Fruit fly (Drosophila melanogaster) whole organism, prepupa: ENCODE measurements around the gene CG10481.

Source experiments
- Blimp-1 ChIP-seq: fragments of 200-800 bp; sonication (Bioruptor generic); optimal IDR thresholded peaks from 3 replicates; lab custom pipeline; 2017; ENCODE audit warnings: missing biosample characterization, missing genetic modification characterization, mild to moderate bottlenecking, moderate library complexity, missing genetic modification reagents
- CG10631 ChIP-seq: fragments of 200-800 bp; sonication (Bioruptor generic); optimal IDR thresholded peaks from 2 replicates; lab custom pipeline; 2016; ENCODE audit warnings: missing biosample characterization, missing genetic modification characterization
- CG10669 ChIP-seq: fragments of 200-800 bp; sonication (Bioruptor generic); optimal IDR thresholded peaks from 3 replicates; lab custom pipeline; 2018; ENCODE audit warnings: missing biosample characterization, mild to moderate bottlenecking, missing genetic modification characterization, moderate library complexity
- CG11762 ChIP-seq: fragments of 200-800 bp; sonication (Bioruptor generic); optimal IDR thresholded peaks from 3 replicates; lab custom pipeline; 2016; ENCODE audit warnings: missing biosample characterization, missing genetic modification characterization; ENCODE audit not compliant: insufficient read depth
- CG1621 ChIP-seq: fragments of 200-800 bp; sonication (Bioruptor generic); optimal IDR thresholded peaks from 3 replicates; lab custom pipeline; 2018; ENCODE audit warnings: missing biosample characterization, mild to moderate bottlenecking, missing genetic modification characterization
- CG3032 ChIP-seq: fragments of 200-800 bp; optimal IDR thresholded peaks from 2 replicates; lab custom pipeline; 2019; ENCODE audit warnings: missing biosample characterization, mild to moderate bottlenecking, missing genetic modification characterization, moderate library complexity
- CG31627 ChIP-seq: fragments of 200-800 bp; sonication (Bioruptor generic); optimal IDR thresholded peaks from 3 replicates; lab custom pipeline; 2016; ENCODE audit warnings: missing biosample characterization, missing genetic modification characterization
- CG32006 ChIP-seq: fragments of 200-800 bp; sonication (Bioruptor generic); optimal IDR thresholded peaks from 3 replicates; lab custom pipeline; 2017; ENCODE audit warnings: missing biosample characterization, mild to moderate bottlenecking, missing genetic modification characterization
- CG3919 ChIP-seq: fragments of 200-800 bp; sonication (Bioruptor generic); optimal IDR thresholded peaks from 3 replicates; lab custom pipeline; 2016; ENCODE audit warnings: missing biosample characterization, missing genetic modification characterization
- CG6163 ChIP-seq: fragments of 200-800 bp; sonication (Bioruptor generic); IDR thresholded peaks from 3 replicates; pipeline ENCODE4 v1.3.6; 2022; ENCODE audit warnings: missing biosample characterization, missing genetic modification characterization
- CG6792 ChIP-seq: fragments of 200-800 bp; sonication (Bioruptor generic); optimal IDR thresholded peaks from 3 replicates; lab custom pipeline; 2016; ENCODE audit warnings: missing biosample characterization, missing genetic modification characterization
- CG6808 ChIP-seq: fragments of 200-800 bp; sonication (Bioruptor generic); optimal IDR thresholded peaks from 3 replicates; lab custom pipeline; 2017; ENCODE audit warnings: missing biosample characterization, missing genetic modification characterization, mild to moderate bottlenecking, moderate library complexity, missing genetic modification reagents
- CG6854 ChIP-seq: fragments of 200-800 bp; sonication (Bioruptor generic); optimal IDR thresholded peaks from 2 replicates; lab custom pipeline; 2017; ENCODE audit warnings: missing biosample characterization, mild to moderate bottlenecking, missing genetic modification characterization
- CG7368 ChIP-seq: fragments of 200-800 bp; sonication (Bioruptor generic); optimal IDR thresholded peaks from 3 replicates; lab custom pipeline; 2016; ENCODE audit warnings: missing biosample characterization, missing genetic modification characterization
- CG8119 ChIP-seq: fragments of 200-800 bp; sonication (Bioruptor generic); IDR thresholded peaks from 3 replicates; pipeline ENCODE4 v1.3.6; 2022; ENCODE audit warnings: missing biosample characterization, missing genetic modification characterization
- CG8319 ChIP-seq: fragments of 200-800 bp; sonication (Bioruptor generic); optimal IDR thresholded peaks from 3 replicates; lab custom pipeline; 2016; ENCODE audit warnings: missing biosample characterization, missing genetic modification characterization
- CG8632 ChIP-seq: fragments of 200-800 bp; sonication (Bioruptor generic); optimal IDR thresholded peaks from 3 replicates; lab custom pipeline; 2016; ENCODE audit warnings: missing biosample characterization, missing genetic modification characterization
- CG9139 ChIP-seq: fragments of 200-800 bp; sonication (Bioruptor generic); optimal IDR thresholded peaks from 3 replicates; lab custom pipeline; 2017; ENCODE audit warnings: missing biosample characterization, mild to moderate bottlenecking, missing genetic modification characterization
- Eip75B ChIP-seq: fragments of 200-800 bp; sonication (Bioruptor generic); optimal IDR thresholded peaks from 3 replicates; lab custom pipeline; 2016; ENCODE audit warnings: missing biosample characterization, missing genetic modification characterization
- Eip78C ChIP-seq: fragments of 200-800 bp; sonication (Bioruptor generic); peaks from one replicate; lab custom pipeline; 2016; ENCODE audit warnings: missing biosample characterization, missing genetic modification characterization
- Ets21C ChIP-seq: fragments of 200-800 bp; sonication (Bioruptor generic); optimal IDR thresholded peaks from 3 replicates; lab custom pipeline; 2016; ENCODE audit warnings: missing biosample characterization, missing genetic modification characterization
- Ets96B ChIP-seq: fragments of 200-800 bp; optimal IDR thresholded peaks from 2 replicates; lab custom pipeline; 2019; ENCODE audit warnings: missing biosample characterization, mild to moderate bottlenecking, missing genetic modification characterization, moderate library complexity
- Gug ChIP-seq: fragments of 200-800 bp; sonication (Bioruptor generic); IDR thresholded peaks from 2 replicates; pipeline ENCODE4 v1.3.6; 2022; ENCODE audit warnings: missing biosample characterization, missing genetic modification characterization
- Hr38 ChIP-seq: sonication (Bioruptor generic); optimal IDR thresholded peaks from 2 replicates; lab custom pipeline; 2016; ENCODE audit warnings: missing biosample characterization, missing genetic modification characterization
- Hr39 ChIP-seq: fragments of 200-800 bp; sonication (Bioruptor generic); optimal IDR thresholded peaks from 2 replicates; lab custom pipeline; 2016; ENCODE audit warnings: missing biosample characterization, missing genetic modification characterization
- Lpt ChIP-seq: fragments of 200-800 bp; sonication (Bioruptor generic); optimal IDR thresholded peaks from 3 replicates; lab custom pipeline; 2016; ENCODE audit warnings: missing biosample characterization, missing genetic modification characterization
- Met ChIP-seq: fragments of 200-800 bp; sonication (Bioruptor generic); optimal IDR thresholded peaks from 3 replicates; lab custom pipeline; 2016; ENCODE audit warnings: missing biosample characterization, missing genetic modification characterization
- Smox ChIP-seq: fragments of 200-800 bp; sonication (Bioruptor generic); optimal IDR thresholded peaks from 3 replicates; lab custom pipeline; 2016; ENCODE audit warnings: missing biosample characterization, missing genetic modification characterization
- Sox102F ChIP-seq: fragments of 200-800 bp; sonication (Bioruptor generic); optimal IDR thresholded peaks from 2 replicates; lab custom pipeline; 2016; ENCODE audit warnings: missing biosample characterization, mild to moderate bottlenecking, missing genetic modification characterization
- Sox14 ChIP-seq: fragments of 200-800 bp; sonication (Bioruptor generic); optimal IDR thresholded peaks from 3 replicates; lab custom pipeline; 2016; ENCODE audit warnings: missing biosample characterization, missing genetic modification characterization
- Sox15 ChIP-seq: fragments of 200-800 bp; sonication (Bioruptor generic); optimal IDR thresholded peaks from 3 replicates; lab custom pipeline; 2016; ENCODE audit warnings: missing biosample characterization, missing genetic modification characterization
- acj6 ChIP-seq: fragments of 200-800 bp; sonication (Bioruptor generic); optimal IDR thresholded peaks from 3 replicates; lab custom pipeline; 2016; ENCODE audit warnings: missing biosample characterization, missing genetic modification characterization
- dsx ChIP-seq: fragments of 200-800 bp; optimal IDR thresholded peaks from 3 replicates; lab custom pipeline; 2019; ENCODE audit warnings: missing biosample characterization, mild to moderate bottlenecking, missing genetic modification characterization, moderate library complexity; ENCODE audit not compliant: poor library complexity, severe bottlenecking
- eg ChIP-seq: fragments of 200-800 bp; sonication (Bioruptor generic); IDR thresholded peaks from 3 replicates; pipeline ENCODE4 v1.3.6; 2022; ENCODE audit warnings: missing biosample characterization, missing genetic modification characterization
- esn ChIP-seq: fragments of 200-800 bp; sonication (Bioruptor generic); optimal IDR thresholded peaks from 2 replicates; lab custom pipeline; 2016; ENCODE audit warnings: missing biosample characterization, mild to moderate bottlenecking, missing genetic modification characterization, moderate library complexity
- fd85E ChIP-seq: fragments of 200-800 bp; sonication (Bioruptor generic); optimal IDR thresholded peaks from 3 replicates; lab custom pipeline; 2016; ENCODE audit warnings: missing biosample characterization, missing genetic modification characterization
- fkh ChIP-seq: fragments of 200-800 bp; sonication (Bioruptor generic); optimal IDR thresholded peaks from 3 replicates; lab custom pipeline; 2017; ENCODE audit warnings: missing biosample characterization, mild to moderate bottlenecking, missing genetic modification characterization, moderate library complexity
- lz ChIP-seq: fragments of 200-800 bp; sonication (Bioruptor generic); optimal IDR thresholded peaks from 3 replicates; lab custom pipeline; 2016; ENCODE audit warnings: missing biosample characterization, missing genetic modification characterization
- net ChIP-seq: fragments of 200-800 bp; sonication (Bioruptor generic); optimal IDR thresholded peaks from 3 replicates; lab custom pipeline; 2016; ENCODE audit warnings: missing biosample characterization, missing genetic modification characterization
- pdm3 ChIP-seq: fragments of 200-800 bp; sonication (Bioruptor generic); optimal IDR thresholded peaks from 3 replicates; lab custom pipeline; 2016; ENCODE audit warnings: missing biosample characterization, missing genetic modification characterization
- salr ChIP-seq, 2 experiments: fragments of 200-800 bp; sonication (Bioruptor generic); optimal IDR thresholded peaks; 3 replicates each; lab custom pipeline; 2016 to 2018; ENCODE audit warnings: missing biosample characterization in 2 of 2, missing genetic modification characterization in 2 of 2, mild to moderate bottlenecking in 1 of 2
- spab ChIP-seq: fragments of 200-800 bp; sonication (Bioruptor generic); optimal IDR thresholded peaks from 2 replicates; lab custom pipeline; 2017; ENCODE audit warnings: missing biosample characterization, mild to moderate bottlenecking, missing genetic modification characterization, missing genetic modification reagents
- svp ChIP-seq: fragments of 200-800 bp; sonication (Bioruptor generic); peaks from one replicate; lab custom pipeline; 2016; ENCODE audit warnings: missing biosample characterization, missing genetic modification characterization
- topi ChIP-seq: fragments of 200-800 bp; sonication (Bioruptor generic); optimal IDR thresholded peaks from 3 replicates; lab custom pipeline; 2016; ENCODE audit warnings: missing biosample characterization, missing genetic modification characterization
- vri ChIP-seq: fragments of 200-800 bp; sonication (Bioruptor generic); optimal IDR thresholded peaks from 3 replicates; lab custom pipeline; 2016; ENCODE audit warnings: missing biosample characterization, mild to moderate bottlenecking, missing genetic modification characterization

The CG10481 gene

DNA sequence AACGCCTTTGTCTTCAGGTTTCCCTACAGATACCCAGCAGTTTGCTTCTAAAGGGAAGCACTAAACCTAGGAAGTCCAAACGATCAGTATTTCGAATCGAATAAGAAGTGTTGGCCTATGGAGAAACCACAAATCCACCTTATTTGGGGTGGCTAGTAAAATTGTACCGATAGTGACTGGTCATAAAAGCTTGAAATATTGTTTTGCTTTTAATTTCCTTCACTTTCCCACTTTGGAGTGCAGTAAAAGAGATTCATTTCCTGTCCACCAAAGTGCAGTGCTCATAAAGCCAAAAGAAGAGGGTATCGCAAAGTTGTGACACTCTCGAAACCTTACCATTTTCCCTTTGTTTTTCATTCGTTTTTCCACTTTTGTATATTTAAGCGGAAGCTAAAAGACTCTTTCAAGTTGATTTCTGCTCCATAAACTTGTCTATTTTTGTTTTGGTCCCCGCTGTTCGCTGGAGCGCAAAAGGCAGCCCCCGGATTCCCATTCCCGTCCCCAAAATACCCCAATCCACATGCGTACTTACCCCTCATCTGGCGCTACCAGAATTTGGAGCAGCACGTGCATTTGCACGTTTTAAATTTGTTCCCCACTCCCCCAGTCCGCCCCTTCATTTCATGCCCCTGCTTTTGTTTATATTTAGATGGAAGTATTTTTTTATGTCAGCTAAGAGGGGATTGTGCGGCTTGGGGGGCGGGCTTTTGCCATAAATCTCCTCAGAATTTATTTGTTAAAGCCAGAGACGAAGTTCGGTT is 6.4 kb upstream of the CG10481 start:
- no peak for TF ChIP-seq CG31627 (GFP tag; lab: Kevin White, UChicago)

DNA sequence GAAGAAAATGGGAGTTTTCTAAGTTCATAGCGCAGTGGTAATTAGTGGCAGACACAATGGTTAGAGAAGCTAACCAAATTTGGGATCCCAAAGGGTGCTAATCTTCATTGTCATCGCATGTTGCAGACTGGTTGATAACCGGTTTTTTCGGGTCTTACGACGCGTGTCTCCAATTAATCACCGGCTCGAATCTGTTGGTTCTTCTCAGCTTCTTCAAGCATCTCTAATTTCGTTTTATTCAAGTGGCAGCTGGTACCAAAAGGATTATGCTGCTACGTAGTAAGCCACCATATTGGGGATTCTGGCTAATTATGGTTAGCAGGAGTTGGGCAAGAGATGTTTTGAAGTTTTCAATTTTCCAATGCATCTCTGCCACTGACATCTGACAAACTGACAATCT is 4.7 kb upstream of the CG10481 start:
- no peak for TF ChIP-seq Hr38
- TF ChIP-seq pdm3, result no peak
- no peak for TF ChIP-seq Met (GFP tag; lab: Kevin White, UChicago)
- no peak for TF ChIP-seq esn
- no peak for TF ChIP-seq Eip78C (GFP tag; lab: Kevin White, UChicago)
- no peak for TF ChIP-seq dsx
- TF ChIP-seq vri (GFP tag; lab: Kevin White, UChicago), result no peak
- no peak for TF ChIP-seq Eip75B (GFP tag; lab: Kevin White, UChicago)
- no peak for TF ChIP-seq CG6792
- TF ChIP-seq svp (GFP tag; lab: Kevin White, UChicago), result no peak
- no peak for TF ChIP-seq CG32006 (GFP tag; lab: Kevin White, UChicago)
- TF ChIP-seq fkh (GFP tag; lab: Kevin White, UChicago), result no peak
- no peak for TF ChIP-seq topi (GFP tag; lab: Kevin White, UChicago)

DNA sequence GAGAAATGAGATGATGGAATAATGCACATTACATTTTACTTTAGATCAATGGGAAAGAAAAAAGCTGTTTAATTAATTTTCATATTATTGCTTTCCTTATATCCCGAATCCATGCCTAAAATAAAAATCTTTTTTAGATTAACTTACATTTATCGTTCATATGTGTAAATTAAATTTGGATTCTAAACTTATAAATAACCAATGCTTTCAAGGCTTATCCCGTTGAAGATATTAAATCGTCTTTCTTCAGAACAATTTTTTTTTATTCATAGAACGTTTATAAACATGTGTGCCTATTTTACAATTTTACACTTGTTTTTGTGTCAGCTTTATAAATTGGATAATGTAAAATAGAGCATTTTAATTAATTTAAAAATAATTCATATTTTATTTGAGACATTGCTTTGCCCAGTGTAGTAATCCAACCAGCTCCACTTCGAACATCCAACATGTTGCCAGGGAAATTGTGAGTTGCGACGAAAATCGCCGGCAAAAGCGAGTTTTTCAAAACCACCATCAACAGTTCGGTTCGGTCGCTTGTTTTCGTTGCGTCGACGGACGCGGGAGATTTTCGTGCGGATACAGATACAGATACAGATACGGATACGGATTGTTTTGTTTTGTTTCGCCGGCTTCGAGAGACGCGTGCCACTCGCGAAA is 3.3 kb upstream of the CG10481 start:
- TF ChIP-seq Gug (GFP tag; lab: Robert Waterston, UW), result peak; percentile 59; the same call in 1 of the 2 replicates
- TF ChIP-seq topi (GFP tag; lab: Kevin White, UChicago), result peak; percentile 74
- peak; percentile 4 for TF ChIP-seq Sox102F (GFP tag; lab: Kevin White, UChicago)
- TF ChIP-seq Hr39 (GFP tag; lab: Kevin White, UChicago), result peak; percentile 40
- peak; percentile 80 for TF ChIP-seq CG11762 (GFP tag; lab: Kevin White, UChicago)
- TF ChIP-seq CG6808 (GFP tag; lab: Kevin White, UChicago), result peak; percentile 86
- peak; percentile 87 for TF ChIP-seq CG8119
- peak; percentile 86 for TF ChIP-seq CG3032 (tag; lab: Kevin White, UChicago)
- peak; percentile 88 for TF ChIP-seq acj6
- peak; percentile 95 for TF ChIP-seq CG32006 (GFP tag; lab: Kevin White, UChicago)
- peak; percentile 90 for TF ChIP-seq CG10631 (GFP tag; lab: Kevin White, UChicago)
- TF ChIP-seq salr (GFP tag; optimal IDR thresholded peaks at IDR 0.05; lab: Kevin White, UChicago), result peak; percentile 24 to 96
- TF ChIP-seq CG10669 (GFP tag; lab: Kevin White, UChicago), result peak; percentile 75
- peak; percentile 84 for TF ChIP-seq net
- TF ChIP-seq spab (GFP tag; lab: Kevin White, UChicago), result peak; percentile 88
- peak; percentile 36 for TF ChIP-seq Ets21C (GFP tag; lab: Kevin White, UChicago)
- peak; percentile 82 for TF ChIP-seq Ets96B (tag; lab: Kevin White, UChicago)
- TF ChIP-seq CG9139, result peak; percentile 10
- TF ChIP-seq CG6163 (GFP tag; lab: Robert Waterston, UW), result peak; percentile 58; the same call in 2 of the 3 replicates
- TF ChIP-seq CG8319 (GFP tag; lab: Kevin White, UChicago), result peak; percentile 64
- TF ChIP-seq CG3919 (GFP tag; lab: Kevin White, UChicago), result peak; percentile 78
- peak; percentile 82 for TF ChIP-seq pdm3
- TF ChIP-seq Hr38, result no peak
- peak; percentile 67 for TF ChIP-seq CG1621 (tag; lab: Kevin White, UChicago)
- peak; percentile 78 for TF ChIP-seq Lpt (GFP tag; lab: Kevin White, UChicago)
- peak; percentile 57 for TF ChIP-seq CG7368 (GFP tag; lab: Kevin White, UChicago)
- peak; percentile 85 for TF ChIP-seq CG8632 (GFP tag; lab: Kevin White, UChicago)
- TF ChIP-seq dsx, result peak; percentile 75
- no peak for TF ChIP-seq fd85E
- TF ChIP-seq Eip75B (GFP tag; lab: Kevin White, UChicago), result peak; percentile 70
- TF ChIP-seq eg (GFP tag; lab: Robert Waterston, UW), result peak; percentile 70; the same call in 2 of the 3 replicates
- peak; percentile 74 for TF ChIP-seq Smox
- peak; percentile 64 for TF ChIP-seq Sox14 (GFP tag; lab: Kevin White, UChicago)
- TF ChIP-seq Blimp-1 (GFP tag; lab: Kevin White, UChicago), result peak; percentile 35
- no peak for TF ChIP-seq CG6854
- peak; percentile 72 for TF ChIP-seq Sox15 (GFP tag; lab: Kevin White, UChicago)
- peak; percentile 78 for TF ChIP-seq Met (GFP tag; lab: Kevin White, UChicago)
- peak; percentile 28 for TF ChIP-seq fkh (GFP tag; lab: Kevin White, UChicago)
- TF ChIP-seq lz, result peak; percentile 74
